Fruit fly (Drosophila melanogaster) whole organism, adult: ENCODE data around the gene Syt12.

Experiments
- CG12768 ChIP-seq: fragments of 200-800 bp; sonication (Bioruptor generic); optimal IDR thresholded peaks from 2 replicates; lab custom pipeline; 2017; ENCODE audit warnings: missing biosample characterization, missing genetic modification characterization, mild to moderate bottlenecking, moderate library complexity, missing genetic modification reagents
- CG14711 ChIP-seq: fragments of 200-800 bp; sonication (Bioruptor generic); optimal IDR thresholded peaks from 2 replicates; lab custom pipeline; 2018; ENCODE audit warnings: missing biosample characterization, mild to moderate bottlenecking, missing genetic modification characterization, moderate library complexity
- CG33017 ChIP-seq: fragments of 200-800 bp; sonication (Bioruptor generic); optimal IDR thresholded peaks from 2 replicates; lab custom pipeline; 2018; ENCODE audit warnings: missing biosample characterization, mild to moderate bottlenecking, missing genetic modification characterization, moderate library complexity
- CG5204 ChIP-seq: fragments of 200-800 bp; sonication (Bioruptor generic); optimal IDR thresholded peaks from 2 replicates; lab custom pipeline; 2016; ENCODE audit warnings: missing biosample characterization, missing genetic modification characterization
- CG7101 ChIP-seq: fragments of 200-800 bp; sonication (Bioruptor generic); optimal IDR thresholded peaks from 2 replicates; lab custom pipeline; 2018; ENCODE audit warnings: missing biosample characterization, mild to moderate bottlenecking, missing genetic modification characterization, moderate library complexity
- Clk ChIP-seq: fragments of 200-800 bp; sonication (Bioruptor generic); optimal IDR thresholded peaks from 2 replicates; lab custom pipeline; 2017; ENCODE audit warnings: missing biosample characterization, missing genetic modification characterization
- Crg-1 ChIP-seq: fragments of 200-800 bp; sonication (Bioruptor generic); optimal IDR thresholded peaks from 2 replicates; lab custom pipeline; 2016; ENCODE audit warnings: missing biosample characterization, missing genetic modification characterization
- bab1 ChIP-seq: fragments of 200-800 bp; sonication (Bioruptor generic); optimal IDR thresholded peaks from 3 replicates; lab custom pipeline; 2019; ENCODE audit warnings: missing biosample characterization, mild to moderate bottlenecking, missing genetic modification characterization, moderate library complexity
- cnc ChIP-seq, 2 experiments: fragments of >200 bp; optimal IDR thresholded peaks; 2 replicates each; lab custom pipeline; 2017
- kay ChIP-seq: fragments of 200-800 bp; sonication (Bioruptor generic); peaks from one replicate; lab custom pipeline; 2016; ENCODE audit warnings: missing biosample characterization, missing genetic modification characterization, borderline replicate concordance
- pad ChIP-seq: fragments of 200-800 bp; sonication (Bioruptor generic); optimal IDR thresholded peaks from 3 replicates; lab custom pipeline; 2017; ENCODE audit warnings: missing biosample characterization, missing genetic modification characterization, mild to moderate bottlenecking, moderate library complexity, missing genetic modification reagents

- no peak for TF ChIP-seq CG7101 (tag; lab: Kevin White, UChicago)
- no peak for TF ChIP-seq bab1 (GFP tag; lab: Kevin White, UChicago)
- TF ChIP-seq CG12768, result no peak
- no peak for TF ChIP-seq kay (GFP tag; lab: Kevin White, UChicago)
- TF ChIP-seq cnc (optimal IDR thresholded peaks at IDR 0.05; lab: Kevin White, UChicago), result no peak
- TF ChIP-seq Clk (GFP tag; lab: Kevin White, UChicago), result no peak
- TF ChIP-seq CG5204 (GFP tag; lab: Kevin White, UChicago), result no peak
- TF ChIP-seq CG33017 (tag; lab: Kevin White, UChicago), result no peak
- no peak for TF ChIP-seq pad (GFP tag; lab: Kevin White, UChicago)
- no peak for TF ChIP-seq Crg-1
- no peak for TF ChIP-seq CG14711 (tag; lab: Kevin White, UChicago)
Measured at dm6 chrX:13406293-13406692, 47.2 kb downstream of the Syt12 start.
